Fruit fly (Drosophila melanogaster): ENCODE measurements around the gene Cdep.
A peak's percentile ranks its signal among the peaks of the same experiment; 100 is the strongest.

Gene Cdep

dm6 chr3R:4992227-4992737 is 81.9 kb downstream of the Cdep start (continued):
- no peak for TF ChIP-seq Antp (GFP tag; optimal IDR thresholded peaks at IDR 0.05)
- peak; percentile 40 for TF ChIP-seq CG7987 (GFP tag; optimal IDR thresholded peaks at IDR 0.05)
- TF ChIP-seq CG2712 (tag; optimal IDR thresholded peaks at IDR 0.05) = peak; percentile 39
- no peak for TF ChIP-seq prd (optimal IDR thresholded peaks at IDR 0.05)
- TF ChIP-seq prd (GFP tag; IDR thresholded peaks at IDR 0.05) = 0 out of 3 replicates have a peak, but pooled peaks have one; percentile 16
- TF ChIP-seq CG10979 (tag; optimal IDR thresholded peaks at IDR 0.05) = peak; percentile 48
- TF ChIP-seq Dbx (GFP tag; IDR thresholded peaks at IDR 0.05) = 0 out of 3 replicates have a peak, but pooled peaks have one; percentile 41
- peak; percentile 27 for TF ChIP-seq CG8388 (GFP tag; optimal IDR thresholded peaks at IDR 0.05)
- peak; percentile 63 for TF ChIP-seq cad (GFP tag; optimal IDR thresholded peaks at IDR 0.05)
- TF ChIP-seq fd96Cb (tag; optimal IDR thresholded peaks at IDR 0.05) = no peak
- TF ChIP-seq schlank (tag; optimal IDR thresholded peaks at IDR 0.05) = peak; percentile 11
- 0 out of 2 replicates have a peak, but pooled peaks have one; percentile 33 for TF ChIP-seq sim (GFP tag; IDR thresholded peaks at IDR 0.05)
- peak; percentile 9 for TF ChIP-seq repo (GFP tag; optimal IDR thresholded peaks at IDR 0.05)
- TF ChIP-seq Abd-B (GFP tag; optimal IDR thresholded peaks at IDR 0.05) = peak; percentile 29
- peak in 1 of 2 experiments; percentile 73 for TF ChIP-seq Pdp1 (GFP tag; optimal IDR thresholded peaks at IDR 0.05)
- peak; percentile 37 for TF ChIP-seq Nf-YB (GFP tag; optimal IDR thresholded peaks at IDR 0.05)
- peak; percentile 44 for TF ChIP-seq CG2116 (GFP tag; optimal IDR thresholded peaks at IDR 0.05)
- peak; percentile 37 for TF ChIP-seq CG7839 (tag; optimal IDR thresholded peaks at IDR 0.05)
- TF ChIP-seq CG34422 (GFP tag; IDR thresholded peaks at IDR 0.05) = peak; percentile 11; the same call in 1 of the 3 replicates
- TF ChIP-seq trem (tag; optimal IDR thresholded peaks at IDR 0.05) = peak; percentile 36
- TF ChIP-seq fu2 (GFP tag; optimal IDR thresholded peaks at IDR 0.05) = no peak
- TF ChIP-seq CG1233 (GFP tag; optimal IDR thresholded peaks at IDR 0.05) = peak; percentile 63
- peak; percentile 14 for TF ChIP-seq nom (GFP tag; optimal IDR thresholded peaks at IDR 0.05)
- no peak for TF ChIP-seq Oaz (GFP tag; IDR thresholded peaks at IDR 0.05)
- no peak for TF ChIP-seq Dip3 (GFP tag; optimal IDR thresholded peaks at IDR 0.05)
- TF ChIP-seq trh (GFP tag; optimal IDR thresholded peaks at IDR 0.05) = no peak
- no peak for TF ChIP-seq Hsf (GFP tag; optimal IDR thresholded peaks at IDR 0.05)
- TF ChIP-seq ac (GFP tag; optimal IDR thresholded peaks at IDR 0.05) = peak; percentile 59
- TF ChIP-seq NC2β (GFP tag; optimal IDR thresholded peaks at IDR 0.05) = peak; percentile 15
- TF ChIP-seq Ptx1 (GFP tag; IDR thresholded peaks at IDR 0.05) = peak; percentile 7; the same call in 1 of the 2 replicates
- peak; percentile 43 for TF ChIP-seq CG4707 (GFP tag; optimal IDR thresholded peaks at IDR 0.05)
- TF ChIP-seq tup (GFP tag; optimal IDR thresholded peaks at IDR 0.05) = peak; percentile 56
- TF ChIP-seq kah (GFP tag; optimal IDR thresholded peaks at IDR 0.05) = peak; percentile 21
- no peak for TF ChIP-seq ro (GFP tag; IDR thresholded peaks at IDR 0.05)
- TF ChIP-seq CG15269 (tag; optimal IDR thresholded peaks at IDR 0.05) = peak; percentile 52
- no peak for TF ChIP-seq CG9215 (GFP tag; IDR thresholded peaks at IDR 0.05)
- peak; percentile 19 for TF ChIP-seq HHEX (GFP tag; optimal IDR thresholded peaks at IDR 0.05)
- no peak for TF ChIP-seq CkIIα-i1 (GFP tag; IDR thresholded peaks at IDR 0.05)
- TF ChIP-seq CG11723 (GFP tag; optimal IDR thresholded peaks at IDR 0.05) = peak; percentile 9
- peak; percentile 12 for TF ChIP-seq CG13624 (GFP tag; optimal IDR thresholded peaks at IDR 0.05)
- TF ChIP-seq chinmo (GFP tag; IDR thresholded peaks at IDR 0.05; ENCODE audit: partially characterized antibody) = 0 out of 4 replicates have a peak, but pooled peaks have one; percentile 49
- TF ChIP-seq ken (GFP tag; IDR thresholded peaks at IDR 0.05) = no peak
- no peak for TF ChIP-seq CG8478 (optimal IDR thresholded peaks at IDR 0.05)
- TF ChIP-seq CG7271 (tag; optimal IDR thresholded peaks at IDR 0.05) = no peak
- peak; percentile 64 for TF ChIP-seq CG10209 (GFP tag; optimal IDR thresholded peaks at IDR 0.05)
- TF ChIP-seq Vsx1 (GFP tag; optimal IDR thresholded peaks at IDR 0.05) = peak; percentile 90
- peak; percentile 55 for TF ChIP-seq CG8281 (tag; optimal IDR thresholded peaks at IDR 0.05)
- TF ChIP-seq seq (GFP tag; IDR thresholded peaks at IDR 0.05) = 0 out of 2 replicates have a peak, but pooled peaks have one; percentile 40
- peak; percentile 16 for TF ChIP-seq exex (tag; optimal IDR thresholded peaks at IDR 0.05)
- peak in 1 of 2 experiments; percentile 95 for TF ChIP-seq Hr78 (GFP tag; optimal IDR thresholded peaks at IDR 0.05)
